Worm (Caenorhabditis elegans): ENCODE results near the gene C44B12.6.
"Not testable (repeated sequence)": the region's sequence is repeated elsewhere in the genome, so short reads cannot be mapped to it uniquely, and the experiment has no call there.

The C44B12.6 gene

DNA sequence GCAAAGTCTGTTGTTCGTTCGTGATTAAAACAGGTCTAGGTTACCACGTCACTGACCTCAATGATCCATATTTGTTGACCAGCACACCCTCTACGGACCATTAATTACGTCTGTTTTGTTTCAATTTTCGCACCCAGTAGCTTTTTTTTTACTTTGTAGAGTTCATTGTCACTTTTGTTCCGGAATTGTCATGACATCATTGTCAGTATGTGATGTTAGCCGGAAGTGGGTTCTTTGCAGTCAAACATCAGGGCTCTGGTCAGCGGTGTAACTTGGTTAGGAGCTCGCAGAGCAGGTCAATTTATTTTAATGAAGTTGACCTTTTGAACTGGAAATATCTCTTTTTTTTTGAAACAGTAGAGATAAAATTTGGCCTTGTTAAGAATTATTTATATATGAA is at the start of gene C44B12.6:
C44B12.6 (minus strand) TSS at position 101 of the 400 bp plus-strand sequence.
- TF ChIP-seq ets-7 (tag; optimal IDR thresholded peaks at IDR 0.05) (no peak), F13C5.2 (tag; optimal IDR thresholded peaks at IDR 0.05) (no peak), hmg-4 (GFP tag; optimal IDR thresholded peaks at IDR 0.05) (no peak)

DNA sequence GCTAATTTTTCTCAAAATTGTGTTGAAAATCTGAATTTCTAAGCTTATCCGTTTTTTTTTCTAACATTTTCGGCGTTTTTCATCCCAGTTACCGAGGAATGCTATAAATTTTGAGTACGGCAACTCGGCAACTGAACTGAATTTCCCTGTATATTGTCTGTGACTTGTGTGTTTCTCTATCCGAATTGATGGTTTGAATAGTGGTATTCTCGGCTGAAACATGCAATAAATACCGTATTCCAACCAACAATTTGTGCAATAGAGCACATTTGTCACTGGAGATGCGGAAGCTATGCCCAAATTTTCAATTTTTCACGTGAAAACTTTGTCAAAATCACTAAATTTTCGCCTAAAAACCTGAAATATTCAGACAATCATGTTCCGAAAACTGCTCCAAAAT is 45.7 kb upstream of the C44B12.6 start, which contains the start of gene rmif-2:
rmif-2 (plus strand) TSS at position 301 of the 400 bp plus-strand sequence.
- TF ChIP-seq F13C5.2 (tag; optimal IDR thresholded peaks at IDR 0.05); hmg-4 (GFP tag; optimal IDR thresholded peaks at IDR 0.05); ceh-13 (GFP tag; optimal IDR thresholded peaks at IDR 0.05): not testable (repeated sequence)

DNA sequence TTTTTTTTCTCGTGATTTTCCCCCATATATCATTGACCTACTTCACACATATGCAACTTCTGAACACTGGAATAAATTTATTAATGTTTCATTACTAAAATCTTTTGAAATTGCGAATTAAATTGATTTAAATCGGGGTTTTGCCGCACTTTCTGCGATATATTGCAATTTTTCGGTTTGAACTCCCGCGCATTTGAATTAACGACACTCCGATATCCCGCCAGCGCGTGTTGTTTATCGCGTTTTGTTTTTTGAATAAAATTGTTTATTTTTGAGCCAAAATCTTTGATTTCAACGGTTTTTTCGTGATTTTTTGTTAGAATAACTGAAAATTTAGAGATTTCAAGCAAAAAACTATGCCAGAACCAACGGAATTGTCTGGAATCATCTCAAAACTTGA is 41.1 kb upstream of the C44B12.6 start, which contains the start of gene Y104H12D.2:
Y104H12D.2 (plus strand) TSS at position 340 of the 400 bp plus-strand sequence.
- TF ChIP-seq tbx-11 (GFP tag; IDR thresholded peaks at IDR 0.05) (no peak), F13C5.2 (tag; optimal IDR thresholded peaks at IDR 0.05) (no peak), sea-1 (GFP tag; conservative IDR thresholded peaks at IDR 0.05) (no peak), ama-1 (optimal IDR thresholded peaks at IDR 0.05) (no peak)

ce11 chrIV:1176613-1177012 is 40.1 kb upstream of the C44B12.6 start:
- TF ChIP-seq ceh-13 (GFP tag; optimal IDR thresholded peaks at IDR 0.05) (no peak), scrt-1 (GFP tag; IDR thresholded peaks at IDR 0.05) (no peak), ama-1 (optimal IDR thresholded peaks at IDR 0.05) (no peak), tbx-37 (GFP tag; conservative IDR thresholded peaks at IDR 0.05) (no peak), tbx-11 (GFP tag; IDR thresholded peaks at IDR 0.05) (no peak), pes-1 (GFP tag; IDR thresholded peaks at IDR 0.05) (no peak), aly-1 (tag; optimal IDR thresholded peaks at IDR 0.05) (no peak), hnd-1 (tag; optimal IDR thresholded peaks at IDR 0.05) (no peak), hmg-4 (GFP tag; optimal IDR thresholded peaks at IDR 0.05) (no peak), tra-4 (tag; optimal IDR thresholded peaks at IDR 0.05) (no peak), hmbx-1 (tag; optimal IDR thresholded peaks at IDR 0.05) (no peak), F13C5.2 (tag; optimal IDR thresholded peaks at IDR 0.05) (no peak), sea-1 (GFP tag; conservative IDR thresholded peaks at IDR 0.05) (no peak), ets-7 (tag; optimal IDR thresholded peaks at IDR 0.05) (no peak), flt-1 (GFP tag; IDR thresholded peaks at IDR 0.05) (no peak), ceh-36 (tag; optimal IDR thresholded peaks at IDR 0.05) (no peak), B0310.2 (tag; optimal IDR thresholded peaks at IDR 0.05) (no peak)

- TF ChIP-seq B0310.2 (tag; optimal IDR thresholded peaks at IDR 0.05) (no peak), flt-1 (GFP tag; IDR thresholded peaks at IDR 0.05) (no peak), hnd-1 (tag; optimal IDR thresholded peaks at IDR 0.05) (no peak), tra-4 (tag; optimal IDR thresholded peaks at IDR 0.05) (no peak), aly-1 (tag; optimal IDR thresholded peaks at IDR 0.05) (no peak), ceh-36 (tag; optimal IDR thresholded peaks at IDR 0.05) (no peak), hmbx-1 (tag; optimal IDR thresholded peaks at IDR 0.05) (no peak), ama-1 (optimal IDR thresholded peaks at IDR 0.05) (no peak), tbx-11 (GFP tag; IDR thresholded peaks at IDR 0.05) (no peak), F13C5.2 (tag; optimal IDR thresholded peaks at IDR 0.05) (no peak), pes-1 (GFP tag; IDR thresholded peaks at IDR 0.05) (no peak), scrt-1 (GFP tag; IDR thresholded peaks at IDR 0.05) (no peak), tbx-37 (GFP tag; conservative IDR thresholded peaks at IDR 0.05) (no peak), hmg-4 (GFP tag; optimal IDR thresholded peaks at IDR 0.05) (no peak), sea-1 (GFP tag; conservative IDR thresholded peaks at IDR 0.05) (no peak), ets-7 (tag; optimal IDR thresholded peaks at IDR 0.05) (no peak), ceh-13 (GFP tag; optimal IDR thresholded peaks at IDR 0.05) (no peak)
These were observed 37.9 kb upstream of the C44B12.6 start for ce11 chrIV:1174411-1174810.

DNA sequence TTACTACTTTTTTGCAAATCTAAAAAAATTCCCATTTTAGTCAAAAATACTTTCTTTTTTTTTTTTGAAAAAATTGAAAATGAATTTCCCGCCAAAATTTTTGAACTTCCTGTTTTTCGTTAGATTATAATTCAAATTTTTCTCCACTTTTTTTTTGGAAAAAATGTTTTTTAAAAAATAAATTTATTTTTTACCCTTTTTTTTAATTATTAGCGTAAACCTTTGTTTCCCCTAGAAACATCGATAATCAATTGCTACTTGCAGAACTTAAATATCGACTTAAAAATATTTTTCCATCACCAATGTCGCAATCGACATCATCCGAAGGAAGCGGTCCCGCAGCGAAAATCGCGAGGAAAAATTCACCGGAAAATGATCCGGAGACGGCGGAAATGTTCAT is 33.9 kb upstream of the C44B12.6 start, which contains the start of gene cec-2:
cec-2 (plus strand) TSS at position 301 of the 400 bp plus-strand sequence.
- TF ChIP-seq hnd-1 (tag; optimal IDR thresholded peaks at IDR 0.05), result no peak
- TF ChIP-seq pes-1 (GFP tag; IDR thresholded peaks at IDR 0.05), result no peak
- no peak for TF ChIP-seq tbx-37 (GFP tag; conservative IDR thresholded peaks at IDR 0.05)

- no peak for TF ChIP-seq B0310.2 (tag; optimal IDR thresholded peaks at IDR 0.05)
- no peak for TF ChIP-seq tbx-11 (GFP tag; IDR thresholded peaks at IDR 0.05)
- TF ChIP-seq hmbx-1 (tag; optimal IDR thresholded peaks at IDR 0.05), result no peak
- TF ChIP-seq ama-1 (optimal IDR thresholded peaks at IDR 0.05), result no peak
- no peak for TF ChIP-seq tra-4 (tag; optimal IDR thresholded peaks at IDR 0.05)
- TF ChIP-seq hnd-1 (tag; optimal IDR thresholded peaks at IDR 0.05), result no peak
- TF ChIP-seq F13C5.2 (tag; optimal IDR thresholded peaks at IDR 0.05), result peak; percentile 36
- no peak for TF ChIP-seq pes-1 (GFP tag; IDR thresholded peaks at IDR 0.05)
These were observed 31.9 kb upstream of the C44B12.6 start for ce11 chrIV:1168311-1168965.

DNA sequence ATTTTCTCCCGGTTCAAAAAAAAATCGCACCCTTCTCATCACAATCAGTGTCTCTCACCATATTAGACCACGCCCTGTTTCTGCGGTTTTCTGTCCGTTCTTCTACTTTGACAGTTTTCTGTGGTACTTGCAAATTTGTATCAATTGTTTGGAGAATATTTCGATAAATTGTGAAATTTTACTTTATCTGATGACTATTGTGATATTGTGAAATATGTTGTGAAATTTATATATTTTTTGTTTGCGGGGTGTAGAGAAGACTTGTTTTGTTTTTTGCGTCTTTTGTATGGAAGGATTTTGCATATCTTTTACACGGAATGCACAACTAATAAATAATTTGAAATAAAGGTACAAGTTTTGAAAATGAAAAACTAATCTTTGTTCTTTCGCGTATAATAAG is 30.8 kb upstream of the C44B12.6 start:
- TF ChIP-seq ceh-36 (tag; optimal IDR thresholded peaks at IDR 0.05), result no peak
- TF ChIP-seq tbx-37 (GFP tag; conservative IDR thresholded peaks at IDR 0.05), result no peak
- no peak for TF ChIP-seq hmg-4 (GFP tag; optimal IDR thresholded peaks at IDR 0.05)
- TF ChIP-seq B0310.2 (tag; optimal IDR thresholded peaks at IDR 0.05), result no peak
- no peak for TF ChIP-seq hmbx-1 (tag; optimal IDR thresholded peaks at IDR 0.05)
- no peak for TF ChIP-seq tra-4 (tag; optimal IDR thresholded peaks at IDR 0.05)
- no peak for TF ChIP-seq F13C5.2 (tag; optimal IDR thresholded peaks at IDR 0.05)
- TF ChIP-seq flt-1 (GFP tag; IDR thresholded peaks at IDR 0.05), result no peak
- TF ChIP-seq tbx-11 (GFP tag; IDR thresholded peaks at IDR 0.05), result no peak
- TF ChIP-seq ets-7 (tag; optimal IDR thresholded peaks at IDR 0.05), result no peak
- TF ChIP-seq pes-1 (GFP tag; IDR thresholded peaks at IDR 0.05), result no peak
- no peak for TF ChIP-seq ceh-13 (GFP tag; optimal IDR thresholded peaks at IDR 0.05)
- no peak for TF ChIP-seq hnd-1 (tag; optimal IDR thresholded peaks at IDR 0.05)
- TF ChIP-seq ama-1 (optimal IDR thresholded peaks at IDR 0.05), result no peak

Data from whole organism, early embryonic.